Worm (Caenorhabditis elegans) whole organism, young adult: ENCODE measurements around the gene C45G9.14.

ENCODE experiments used
- C06A6.2 ChIP-seq: fragments of 200-800 bp; sonication (Bioruptor generic); conservative IDR thresholded peaks from 2 replicates; pipeline ENCODE4 v1.3.6; 2022; ENCODE audit warnings: missing genetic modification characterization, missing compliant biosample characterization
- F33H1.4 ChIP-seq: fragments of 200-800 bp; sonication (Bioruptor generic); IDR thresholded peaks from 2 replicates; pipeline ENCODE4 v1.3.6; 2022; ENCODE audit warnings: missing genetic modification reagents, missing genetic modification characterization, missing compliant biosample characterization
- aptf-3 ChIP-seq: fragments of 200-800 bp; sonication (Bioruptor generic); IDR thresholded peaks from 2 replicates; pipeline ENCODE4 v1.3.6; 2022; ENCODE audit warnings: missing genetic modification characterization, missing compliant biosample characterization
- ceh-27 ChIP-seq: fragments of 200-800 bp; sonication (Bioruptor generic); optimal IDR thresholded peaks from 2 replicates; lab custom pipeline; 2018; ENCODE audit warnings: mild to moderate bottlenecking, missing genetic modification characterization, moderate library complexity, missing compliant biosample characterization
- ceh-79 ChIP-seq: sonication (generic microtip); optimal IDR thresholded peaks from 2 replicates; lab custom pipeline; 2017; ENCODE audit warnings: mild to moderate bottlenecking, missing genetic modification characterization, missing compliant biosample characterization
- ets-4 ChIP-seq: fragments of 200-800 bp; sonication (Bioruptor generic); optimal IDR thresholded peaks from 2 replicates; lab custom pipeline; 2018; ENCODE audit warnings: mild to moderate bottlenecking, missing genetic modification characterization, missing compliant biosample characterization
- gei-17 ChIP-seq: fragments of 200-800 bp; sonication (Bioruptor generic); optimal IDR thresholded peaks from 2 replicates; lab custom pipeline; 2018; ENCODE audit warnings: mild to moderate bottlenecking, missing genetic modification characterization, missing compliant biosample characterization
- hmg-20 ChIP-seq: fragments of 200-800 bp; sonication (Bioruptor generic); IDR thresholded peaks from 2 replicates; pipeline ENCODE4 v1.3.6; 2022; ENCODE audit warnings: missing genetic modification reagents, missing genetic modification characterization, missing compliant biosample characterization
- lin-35 ChIP-seq, 3 experiments: fragments of 150-350 bp in 2 of 3; sonication (generic microtip) in 1 of 3; optimal IDR thresholded peaks; 2 replicates each; lab custom pipeline; 2014 to 2018; ENCODE audit warnings: missing biosample characterization in 3 of 3, missing genetic modification characterization in 3 of 3, missing genetic modification reagents in 3 of 3
- pha-4 ChIP-seq: fragments of 150-350 bp; sonication (generic microtip); optimal IDR thresholded peaks from 2 replicates; lab custom pipeline; 2014; ENCODE audit warnings: missing biosample characterization, missing genetic modification reagents, missing genetic modification characterization
- unc-62 ChIP-seq: fragments of 150-350 bp; optimal IDR thresholded peaks from 2 replicates; lab custom pipeline; 2014; ENCODE audit warnings: missing biosample characterization, missing genetic modification reagents, missing genetic modification characterization
- zim-3 ChIP-seq: sonication (generic microtip); optimal IDR thresholded peaks from 2 replicates; lab custom pipeline; 2017; ENCODE audit warnings: mild to moderate bottlenecking, missing genetic modification characterization, moderate library complexity, missing compliant biosample characterization
- ztf-6 ChIP-seq: fragments of 200-800 bp; sonication (Bioruptor generic); IDR thresholded peaks from 2 replicates; pipeline ENCODE4 v1.3.6; 2022; ENCODE audit warnings: missing genetic modification reagents, missing genetic modification characterization, missing compliant biosample characterization

ce11 chrIII:5077150-5077814 lies 32.5 kb downstream of the C45G9.14 start, which contains the start of gene alh-1:
- no peak for TF ChIP-seq ceh-27 (GFP tag; lab: Kevin White, UChicago)
- no peak for TF ChIP-seq ztf-6
- TF ChIP-seq pha-4 (tag; lab: Kevin White, UChicago) = no peak
- TF ChIP-seq gei-17 (GFP tag; lab: Kevin White, UChicago) = no peak
- TF ChIP-seq aptf-3 (GFP tag; lab: Robert Waterston, UW) = no peak
- no peak for TF ChIP-seq hmg-20 (GFP tag; lab: Robert Waterston, UW)
- no peak for TF ChIP-seq F33H1.4 (GFP tag; lab: Robert Waterston, UW)
- no peak for TF ChIP-seq C06A6.2
- no peak for TF ChIP-seq ceh-79 (tag; lab: Kevin White, UChicago)
- TF ChIP-seq lin-35 (GFP tag; optimal IDR thresholded peaks at IDR 0.05; lab: Kevin White, UChicago) = no peak
- no peak for TF ChIP-seq zim-3
- TF ChIP-seq unc-62 (GFP tag; lab: Kevin White, UChicago) = no peak
- no peak for TF ChIP-seq ets-4
